Worm (Caenorhabditis elegans) whole organism, L1 larva: ENCODE results near the gene ZC412.3.
A peak's percentile ranks its signal among the peaks of the same experiment; 100 is the strongest.

Experiments
- aly-2 ChIP-seq: fragments of 150-350 bp; optimal IDR thresholded peaks from 2 replicates; lab custom pipeline; 2014; ENCODE audit warnings: missing biosample characterization, missing genetic modification characterization
- ceh-82 ChIP-seq, 3 experiments: fragments of 150-350 bp in 1 of 3; sonication (generic microtip) in 2 of 3; optimal IDR thresholded peaks; 2 replicates each; lab custom pipeline; 2014 to 2017; ENCODE audit warnings: missing biosample characterization in 3 of 3, missing genetic modification characterization in 3 of 3
- egl-13 ChIP-seq: sonication (generic microtip); optimal IDR thresholded peaks from 2 replicates; lab custom pipeline; 2016; ENCODE audit warnings: missing genotype, missing genetic modification reagents, missing genetic modification characterization, missing compliant biosample characterization
- fos-1 ChIP-seq: fragments of 150-350 bp; optimal IDR thresholded peaks from 2 replicates; lab custom pipeline; 2014; ENCODE audit warnings: missing biosample characterization, missing genetic modification characterization
- isw-1 ChIP-seq: fragments of 200-800 bp; sonication (Bioruptor generic); IDR thresholded peaks from 2 replicates; pipeline ENCODE4 v1.3.6; 2022; ENCODE audit warnings: missing genetic modification characterization, missing compliant biosample characterization
- jun-1 ChIP-seq: fragments of 150-350 bp; optimal IDR thresholded peaks from 2 replicates; lab custom pipeline; 2014; ENCODE audit warnings: missing biosample characterization, missing genetic modification reagents, missing genetic modification characterization
- lin-14 ChIP-seq: fragments of 200-800 bp; sonication (Bioruptor generic); optimal IDR thresholded peaks from 2 replicates; lab custom pipeline; 2018; ENCODE audit warnings: mild to moderate bottlenecking, missing genetic modification characterization, moderate library complexity, missing compliant biosample characterization
- lsy-2 ChIP-seq, 2 experiments: fragments of 150-350 bp; optimal IDR thresholded peaks; 2 replicates each; lab custom pipeline; 2014; ENCODE audit warnings: missing biosample characterization in 2 of 2, missing genetic modification characterization in 2 of 2
- mdl-1 ChIP-seq, 2 experiments: fragments of 150-350 bp; optimal IDR thresholded peaks; 2 replicates each; lab custom pipeline; 2014 to 2017; ENCODE audit warnings: missing biosample characterization in 2 of 2, missing genetic modification characterization in 2 of 2, inconsistent platforms in 1 of 2
- nhr-19 ChIP-seq: fragments of 200-800 bp; sonication (Bioruptor generic); conservative IDR thresholded peaks from 2 replicates; pipeline ENCODE4 v1.3.6; 2022; ENCODE audit warnings: missing genetic modification characterization, missing compliant biosample characterization
- rnt-1 ChIP-seq: sonication (generic microtip); optimal IDR thresholded peaks from 2 replicates; lab custom pipeline; 2016; ENCODE audit warnings: mild to moderate bottlenecking, missing genetic modification characterization, moderate library complexity, missing compliant biosample characterization
- snu-23 ChIP-seq: sonication (generic microtip); optimal IDR thresholded peaks from 2 replicates; lab custom pipeline; 2016; ENCODE audit warnings: missing genetic modification characterization, missing compliant biosample characterization

The ZC412.3 gene

DNA sequence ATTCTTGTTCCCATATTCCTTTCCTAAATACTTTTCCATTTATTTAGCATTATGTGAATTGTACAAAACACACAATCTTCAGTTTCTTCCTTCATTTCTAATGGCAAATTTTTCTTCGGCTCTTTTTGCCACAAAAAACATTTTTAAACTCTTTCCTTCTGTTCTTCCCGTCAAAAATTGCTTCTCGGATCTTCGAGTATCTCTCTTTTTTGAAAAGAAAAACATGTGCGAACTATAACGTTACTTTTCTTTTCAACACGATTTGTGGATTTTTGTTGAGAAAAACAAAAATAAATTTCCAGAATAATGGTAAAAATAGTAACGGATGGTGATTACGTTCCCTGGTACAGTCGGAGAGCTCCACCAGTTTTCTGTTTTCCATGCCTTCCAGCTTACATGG, 49.8 kb downstream of the ZC412.3 start, which contains the start of gene W06A7.2:
Gene W06A7.2, plus strand, starts transcription at position 301 of the 400 bp plus-strand sequence.
- TF ChIP-seq aly-2 (tag; lab: Kevin White, UChicago): no peak
- TF ChIP-seq fos-1 (tag; lab: Kevin White, UChicago): no peak

- TF ChIP-seq mdl-1 (tag; optimal IDR thresholded peaks at IDR 0.05; lab: Kevin White, UChicago) (no peak), isw-1 (GFP tag; lab: Robert Waterston, UW) (no peak), jun-1 (tag; lab: Kevin White, UChicago) (no peak), lsy-2 (tag; optimal IDR thresholded peaks at IDR 0.05; lab: Kevin White, UChicago) (peak in 1 of 2 experiments; percentile 39), nhr-19 (0 out of 2 replicates have a peak, but pooled peaks have one; percentile 7), egl-13 (tag; lab: Kevin White, UChicago) (no peak), ceh-82 (tag; optimal IDR thresholded peaks at IDR 0.05; lab: Kevin White, UChicago) (no peak), rnt-1 (tag; lab: Kevin White, UChicago) (peak; percentile 53), lin-14 (GFP tag; lab: Kevin White, UChicago) (peak; percentile 76), snu-23 (GFP tag; lab: Kevin White, UChicago) (peak; percentile 13)
Measured at ce11 chrV:14820314-14820713, 51.0 kb downstream of the ZC412.3 start.
